Worm (Caenorhabditis elegans): ENCODE results near the gene bus-2.

bus-2 gene

ce11 chrIV:1699599-1699998, at the start of gene bus-2:
TSS of gene bus-2 (plus strand) at chrIV:1699899.
- no peak for TF ChIP-seq duxl-1 (tag; optimal IDR thresholded peaks at IDR 0.05; ENCODE audit: poor library complexity)
- TF ChIP-seq mep-1 (tag; optimal IDR thresholded peaks at IDR 0.05) = no peak
- no peak for TF ChIP-seq vab-7 (GFP tag; IDR thresholded peaks at IDR 0.05)
- TF ChIP-seq cey-2 (tag; optimal IDR thresholded peaks at IDR 0.05; ENCODE audit: borderline replicate concordance, insufficient read depth) = no peak
- TF ChIP-seq ceh-20 (GFP tag; IDR thresholded peaks at IDR 0.05) = no peak
- TF ChIP-seq tra-1 (GFP tag; IDR thresholded peaks at IDR 0.05) = no peak
- TF ChIP-seq Y48G9A.11 (GFP tag; IDR thresholded peaks at IDR 0.05) = no peak
- no peak for TF ChIP-seq gei-8 (GFP tag; optimal IDR thresholded peaks at IDR 0.05)
- no peak for TF ChIP-seq lin-39 (tag; optimal IDR thresholded peaks at IDR 0.05)
- no peak for TF ChIP-seq ceh-28 (tag; optimal IDR thresholded peaks at IDR 0.05)
- TF ChIP-seq ceh-82 (tag; optimal IDR thresholded peaks at IDR 0.05) = no peak
- TF ChIP-seq F26F4.8 (GFP tag; conservative IDR thresholded peaks at IDR 0.05) = no peak
- no peak for TF ChIP-seq rbr-2 (tag; optimal IDR thresholded peaks at IDR 0.05)
- TF ChIP-seq T20F7.1 (GFP tag; optimal IDR thresholded peaks at IDR 0.05) = no peak

ce11 chrIV:1655312-1655711, 44.4 kb upstream of the bus-2 start:
- TF ChIP-seq snpc-1.2 (GFP tag; IDR thresholded peaks at IDR 0.05) = no peak
- TF ChIP-seq lin-13 (GFP tag; optimal IDR thresholded peaks at IDR 0.05) = no peak
- TF ChIP-seq zfp-2 (tag; optimal IDR thresholded peaks at IDR 0.05) = no peak
- peak; percentile 57 for TF ChIP-seq nhr-77 (tag; optimal IDR thresholded peaks at IDR 0.05)
- peak; percentile 87 for TF ChIP-seq nhr-28 (tag; optimal IDR thresholded peaks at IDR 0.05)
- TF ChIP-seq lsy-2 (tag; optimal IDR thresholded peaks at IDR 0.05) = peak in 1 of 2 experiments; percentile 51
- TF ChIP-seq nhr-111 (GFP tag; optimal IDR thresholded peaks at IDR 0.05) = no peak
- peak; percentile 66 for TF ChIP-seq mep-1 (tag; optimal IDR thresholded peaks at IDR 0.05)
- TF ChIP-seq zip-2 (tag; optimal IDR thresholded peaks at IDR 0.05) = no peak
- peak; percentile 68 for TF ChIP-seq hlh-30 (tag; optimal IDR thresholded peaks at IDR 0.05; ENCODE audit: insufficient read depth)
- TF ChIP-seq jun-1 (tag; optimal IDR thresholded peaks at IDR 0.05) = peak; percentile 3
- TF ChIP-seq dmd-6 (GFP tag; IDR thresholded peaks at IDR 0.05) = peak; percentile 73
- TF ChIP-seq hlh-11 (tag; optimal IDR thresholded peaks at IDR 0.05) = peak; percentile 70
- TF ChIP-seq lin-15B (tag; optimal IDR thresholded peaks at IDR 0.05) = no peak
- no peak for TF ChIP-seq fos-1 (tag; optimal IDR thresholded peaks at IDR 0.05)
- no peak for TF ChIP-seq Y105C5A.15 (GFP tag; IDR thresholded peaks at IDR 0.05)
- peak; percentile 67 for TF ChIP-seq T20F7.1 (GFP tag; optimal IDR thresholded peaks at IDR 0.05)
- TF ChIP-seq ama-1 (optimal IDR thresholded peaks at IDR 0.05) = no peak
- TF ChIP-seq hmg-1.1 (GFP tag; IDR thresholded peaks at IDR 0.05) = 0 out of 2 replicates have a peak, but pooled peaks have one; percentile 26
- peak; percentile 65 for TF ChIP-seq dve-1 (tag; optimal IDR thresholded peaks at IDR 0.05; ENCODE audit: insufficient read depth)
- peak; percentile 9 to 75 for TF ChIP-seq mdl-1 (tag; optimal IDR thresholded peaks at IDR 0.05)
- peak; percentile 66 for TF ChIP-seq mxl-3 (GFP tag; optimal IDR thresholded peaks at IDR 0.05)
- no peak for TF ChIP-seq ztf-7 (tag; optimal IDR thresholded peaks at IDR 0.05)
- peak; percentile 50 for TF ChIP-seq mes-2 (tag; optimal IDR thresholded peaks at IDR 0.05; ENCODE audit: poor library complexity, severe bottlenecking)
- peak; percentile 20 for TF ChIP-seq nhr-10 (tag; optimal IDR thresholded peaks at IDR 0.05)

ce11 chrIV:1657069-1657468, 42.6 kb upstream of the bus-2 start:
- TF ChIP-seq aha-1 (tag) (peak; percentile 11), nhr-102 (tag; optimal IDR thresholded peaks at IDR 0.05) (no peak), mep-1 (tag; optimal IDR thresholded peaks at IDR 0.05) (peak; percentile 22), hlh-11 (tag; optimal IDR thresholded peaks at IDR 0.05) (peak; percentile 40), spr-1 (tag; optimal IDR thresholded peaks at IDR 0.05) (no peak), Y5F2A.4 (GFP tag; optimal IDR thresholded peaks at IDR 0.05) (no peak), lir-3 (tag; optimal IDR thresholded peaks at IDR 0.05) (no peak), hmg-1.1 (GFP tag; IDR thresholded peaks at IDR 0.05) (peak; percentile 37; the same call in 1 of the 2 replicates), mxl-3 (GFP tag; optimal IDR thresholded peaks at IDR 0.05) (peak; percentile 64), fkh-10 (GFP tag; optimal IDR thresholded peaks at IDR 0.05) (no peak), lin-15B (tag; optimal IDR thresholded peaks at IDR 0.05) (no peak), mdl-1 (tag; optimal IDR thresholded peaks at IDR 0.05) (peak in 1 of 2 experiments; percentile 14), mes-2 (tag; optimal IDR thresholded peaks at IDR 0.05; ENCODE audit: poor library complexity, severe bottlenecking) (peak; percentile 62), lin-38 (GFP tag; IDR thresholded peaks at IDR 0.05) (no peak), daf-16 (GFP tag; optimal IDR thresholded peaks at IDR 0.05) (no peak), daf-16 (tag; optimal IDR thresholded peaks at IDR 0.05) (peak; percentile 30), hlh-30 (tag; optimal IDR thresholded peaks at IDR 0.05; ENCODE audit: insufficient read depth) (peak; percentile 74)
